Fruit fly (Drosophila melanogaster) whole organism, embryonic: Measurements from ENCODE around the gene Zaf1.

Experiments
- ATbp ChIP-seq: fragments of 200-800 bp; sonication (Bioruptor generic); optimal IDR thresholded peaks from 2 replicates; lab custom pipeline; 2017; ENCODE audit warnings: missing biosample characterization, mild to moderate bottlenecking, missing genetic modification characterization, missing genetic modification reagents
- Abd-B ChIP-seq: fragments of 200-800 bp; sonication (Bioruptor generic); optimal IDR thresholded peaks from 2 replicates; lab custom pipeline; 2018; ENCODE audit warnings: missing biosample characterization, mild to moderate bottlenecking, missing genetic modification characterization, moderate library complexity
- CG10209 ChIP-seq: fragments of 200-800 bp; sonication (Bioruptor generic); optimal IDR thresholded peaks from 3 replicates; lab custom pipeline; 2017; ENCODE audit warnings: missing biosample characterization, mild to moderate bottlenecking, missing genetic modification characterization, missing genetic modification reagents
- CG10274 ChIP-seq: fragments of 200-800 bp; sonication (Bioruptor generic); optimal IDR thresholded peaks from 3 replicates; lab custom pipeline; 2017; ENCODE audit warnings: missing biosample characterization, mild to moderate bottlenecking, missing genetic modification characterization
- CG11456 ChIP-seq: fragments of 200-800 bp; sonication (Bioruptor generic); IDR thresholded peaks from 3 replicates; pipeline ENCODE4 v1.3.6; 2022; ENCODE audit warnings: missing biosample characterization, missing genetic modification characterization
- CG12744 ChIP-seq: fragments of 200-800 bp; sonication (Bioruptor generic); optimal IDR thresholded peaks from 2 replicates; lab custom pipeline; 2016; ENCODE audit warnings: missing biosample characterization, missing genetic modification characterization
- CG12942 ChIP-seq: fragments of 200-800 bp; sonication (Bioruptor generic); optimal IDR thresholded peaks from 3 replicates; lab custom pipeline; 2016; ENCODE audit warnings: missing biosample characterization, missing genetic modification characterization
- CG13287 ChIP-seq: fragments of 200-800 bp; sonication (Bioruptor generic); IDR thresholded peaks from 2 replicates; pipeline ENCODE4 v1.3.6; 2022; ENCODE audit warnings: missing biosample characterization, missing genetic modification characterization; ENCODE audit not compliant: partially characterized antibody
- CG18476 ChIP-seq: fragments of 200-800 bp; sonication (Bioruptor generic); optimal IDR thresholded peaks from 2 replicates; lab custom pipeline; 2016; ENCODE audit warnings: missing biosample characterization, mild to moderate bottlenecking, missing genetic modification characterization
- CG3065 ChIP-seq: fragments of 200-800 bp; sonication (Bioruptor generic); optimal IDR thresholded peaks from 2 replicates; lab custom pipeline; 2016; ENCODE audit warnings: missing biosample characterization, missing genetic modification characterization
- CG32532 ChIP-seq: fragments of 200-800 bp; sonication (Bioruptor generic); IDR thresholded peaks from 2 replicates; pipeline ENCODE4 v1.3.6; 2022; ENCODE audit warnings: missing biosample characterization, missing genetic modification characterization
- CG32772 ChIP-seq: fragments of 200-800 bp; sonication (Bioruptor generic); IDR thresholded peaks from 2 replicates; pipeline ENCODE4 v1.3.6; 2022; ENCODE audit warnings: missing biosample characterization, missing genetic modification characterization
- CG4282 ChIP-seq: fragments of 200-800 bp; sonication (Bioruptor generic); optimal IDR thresholded peaks from 2 replicates; lab custom pipeline; 2016; ENCODE audit warnings: missing biosample characterization, missing genetic modification characterization
- CG5180 ChIP-seq: fragments of 200-800 bp; sonication (Bioruptor generic); optimal IDR thresholded peaks from 3 replicates; lab custom pipeline; 2017; ENCODE audit warnings: missing biosample characterization, missing genetic modification characterization, mild to moderate bottlenecking, moderate library complexity, missing genetic modification reagents
- CG5953 ChIP-seq: fragments of 200-800 bp; sonication (Bioruptor generic); IDR thresholded peaks from 2 replicates; pipeline ENCODE4 v1.3.6; 2022; ENCODE audit warnings: missing biosample characterization, missing genetic modification characterization
- CG8290 ChIP-seq, 3 experiments: fragments of 200-800 bp; sonication (Bioruptor generic); optimal IDR thresholded peaks; 2 replicates each; lab custom pipeline; 2016 to 2019; ENCODE audit warnings: missing biosample characterization in 3 of 3, missing genetic modification characterization in 3 of 3, mild to moderate bottlenecking in 2 of 3, moderate library complexity in 1 of 3
- CG9215 ChIP-seq: fragments of 200-800 bp; sonication (Bioruptor generic); IDR thresholded peaks from 2 replicates; pipeline ENCODE4 v1.3.6; 2022; ENCODE audit warnings: missing biosample characterization, missing genetic modification characterization
- CG9797 ChIP-seq: fragments of 200-800 bp; sonication (Bioruptor generic); optimal IDR thresholded peaks from 3 replicates; lab custom pipeline; 2018; ENCODE audit warnings: missing biosample characterization, mild to moderate bottlenecking, missing genetic modification characterization
- CG9876 ChIP-seq: fragments of 200-800 bp; sonication (Bioruptor generic); optimal IDR thresholded peaks from 2 replicates; lab custom pipeline; 2016; ENCODE audit warnings: missing biosample characterization, missing genetic modification characterization
- CkIIα-i1 ChIP-seq: fragments of 200-800 bp; sonication (Bioruptor generic); IDR thresholded peaks from 2 replicates; pipeline ENCODE4 v1.3.6; 2022; ENCODE audit warnings: missing biosample characterization, missing genetic modification characterization
- D19B ChIP-seq: fragments of 200-800 bp; sonication (Bioruptor generic); optimal IDR thresholded peaks from 2 replicates; lab custom pipeline; 2017; ENCODE audit warnings: missing biosample characterization, mild to moderate bottlenecking, missing genetic modification characterization
- Dfd ChIP-seq, 2 experiments: fragments of >200 bp; optimal IDR thresholded peaks; 2 replicates each; lab custom pipeline; 2017; ENCODE audit warnings: missing biosample characterization in 2 of 2, missing genetic modification characterization in 2 of 2
- Dp ChIP-seq: fragments of 200-800 bp; sonication (Bioruptor generic); optimal IDR thresholded peaks from 2 replicates; lab custom pipeline; 2018; ENCODE audit warnings: missing biosample characterization, mild to moderate bottlenecking, missing genetic modification characterization, moderate library complexity
- Eip74EF ChIP-seq, 2 experiments: fragments of 200-800 bp in 1 of 2; fragments of >200 bp in 1 of 2; sonication (Bioruptor generic) in 1 of 2; optimal IDR thresholded peaks; 2 replicates each; lab custom pipeline; 2017 to 2019; ENCODE audit warnings: missing biosample characterization in 2 of 2, missing genetic modification characterization in 2 of 2, mild to moderate bottlenecking in 1 of 2, moderate library complexity in 1 of 2
- Ets97D ChIP-seq: fragments of 200-800 bp; sonication (Bioruptor generic); optimal IDR thresholded peaks from 3 replicates; lab custom pipeline; 2016; ENCODE audit warnings: missing biosample characterization, missing genetic modification characterization
- Lhr ChIP-seq: fragments of 200-800 bp; sonication (Bioruptor generic); optimal IDR thresholded peaks from 3 replicates; lab custom pipeline; 2017; ENCODE audit warnings: mild to moderate bottlenecking, missing biosample characterization, missing genetic modification reagents, missing genetic modification characterization
- Nf-YA ChIP-seq: fragments of 200-800 bp; sonication (Bioruptor generic); IDR thresholded peaks from 2 replicates; pipeline ENCODE4 v1.3.6; 2022; ENCODE audit warnings: missing biosample characterization, missing genetic modification characterization
- Xbp1 ChIP-seq: fragments of 200-800 bp; sonication (Bioruptor generic); optimal IDR thresholded peaks from 3 replicates; lab custom pipeline; 2016; ENCODE audit warnings: missing biosample characterization, mild to moderate bottlenecking, missing genetic modification characterization
- ab ChIP-seq: fragments of 200-800 bp; sonication (Bioruptor generic); optimal IDR thresholded peaks from 2 replicates; lab custom pipeline; 2016; ENCODE audit warnings: missing biosample characterization, missing genetic modification characterization
- al ChIP-seq: fragments of 200-800 bp; sonication (Bioruptor generic); IDR thresholded peaks from 2 replicates; pipeline ENCODE4 v1.3.6; 2022; ENCODE audit warnings: missing biosample characterization, missing genetic modification characterization
- ato ChIP-seq: fragments of 200-800 bp; sonication (Bioruptor generic); IDR thresholded peaks from 2 replicates; pipeline ENCODE4 v1.3.6; 2022; ENCODE audit warnings: missing biosample characterization, missing genetic modification characterization; ENCODE audit not compliant: partially characterized antibody
- chn ChIP-seq: fragments of 200-800 bp; sonication (Bioruptor generic); optimal IDR thresholded peaks from 2 replicates; lab custom pipeline; 2016; ENCODE audit warnings: missing biosample characterization, missing genetic modification characterization
- crc ChIP-seq: fragments of 200-800 bp; sonication (Bioruptor generic); optimal IDR thresholded peaks from 2 replicates; lab custom pipeline; 2016; ENCODE audit warnings: missing biosample characterization, missing genetic modification characterization
- fd64A ChIP-seq: fragments of 200-800 bp; sonication (Bioruptor generic); optimal IDR thresholded peaks from 3 replicates; lab custom pipeline; 2018; ENCODE audit warnings: missing biosample characterization, mild to moderate bottlenecking, missing genetic modification characterization
- gem ChIP-seq: fragments of 200-800 bp; sonication (Bioruptor generic); optimal IDR thresholded peaks from 2 replicates; lab custom pipeline; 2019; ENCODE audit warnings: missing biosample characterization, mild to moderate bottlenecking, missing genetic modification characterization, moderate library complexity
- gro ChIP-seq: fragments of 200-800 bp; sonication (Bioruptor generic); optimal IDR thresholded peaks from 2 replicates; lab custom pipeline; 2016; ENCODE audit warnings: missing biosample characterization, missing genetic modification characterization
- gsb-n ChIP-seq: fragments of 200-800 bp; sonication (Bioruptor generic); optimal IDR thresholded peaks from 3 replicates; lab custom pipeline; 2018; ENCODE audit warnings: missing biosample characterization, mild to moderate bottlenecking, missing genetic modification characterization
- jigr1 ChIP-seq: fragments of 200-800 bp; sonication (Bioruptor generic); IDR thresholded peaks from 3 replicates; pipeline ENCODE4 v1.3.6; 2022; ENCODE audit warnings: missing biosample characterization, missing genetic modification characterization
- kay ChIP-seq: fragments of 200-800 bp; sonication (Bioruptor generic); optimal IDR thresholded peaks from 2 replicates; lab custom pipeline; 2016; ENCODE audit warnings: missing biosample characterization, missing genetic modification characterization
- ken ChIP-seq: fragments of 200-800 bp; sonication (Bioruptor generic); IDR thresholded peaks from 3 replicates; pipeline ENCODE4 v1.3.6; 2022; ENCODE audit warnings: missing biosample characterization, missing genetic modification characterization
- mirr ChIP-seq: fragments of 200-800 bp; sonication (Bioruptor generic); optimal IDR thresholded peaks from 3 replicates; lab custom pipeline; 2018; ENCODE audit warnings: missing biosample characterization, mild to moderate bottlenecking, missing genetic modification characterization
- onecut ChIP-seq: fragments of 200-800 bp; sonication (Bioruptor generic); IDR thresholded peaks from 2 replicates; pipeline ENCODE4 v1.3.6; 2022; ENCODE audit warnings: missing biosample characterization, missing genetic modification characterization
- otp ChIP-seq: fragments of 200-800 bp; sonication (Bioruptor generic); IDR thresholded peaks from 3 replicates; pipeline ENCODE4, ENCODE4 v1.3.6; 2022; ENCODE audit warnings: missing biosample characterization, missing genetic modification characterization
- pfk ChIP-seq: fragments of 200-800 bp; sonication (Bioruptor generic); optimal IDR thresholded peaks from 2 replicates; lab custom pipeline; 2018; ENCODE audit warnings: missing biosample characterization, mild to moderate bottlenecking, missing genetic modification characterization, moderate library complexity
- pita ChIP-seq: fragments of 200-800 bp; sonication (Bioruptor generic); optimal IDR thresholded peaks from 2 replicates; lab custom pipeline; 2017; ENCODE audit warnings: missing biosample characterization, mild to moderate bottlenecking, missing genetic modification characterization
- sens-2 ChIP-seq: fragments of 200-800 bp; sonication (Bioruptor generic); IDR thresholded peaks from 2 replicates; pipeline ENCODE4 v1.3.6; 2022; ENCODE audit warnings: missing biosample characterization, missing genetic modification characterization
- sqz ChIP-seq: fragments of 200-800 bp; sonication (Bioruptor generic); optimal IDR thresholded peaks from 3 replicates; lab custom pipeline; 2018; ENCODE audit warnings: missing biosample characterization, mild to moderate bottlenecking, missing genetic modification characterization
- unpg ChIP-seq: fragments of 200-800 bp; sonication (Bioruptor generic); optimal IDR thresholded peaks from 3 replicates; lab custom pipeline; 2018; ENCODE audit warnings: missing biosample characterization, mild to moderate bottlenecking, missing genetic modification characterization, moderate library complexity
- wdn ChIP-seq: fragments of 200-800 bp; sonication (Bioruptor generic); IDR thresholded peaks from 2 replicates; pipeline ENCODE4 v1.3.6; 2022; ENCODE audit warnings: missing biosample characterization, missing genetic modification characterization

Gene Zaf1

DNA sequence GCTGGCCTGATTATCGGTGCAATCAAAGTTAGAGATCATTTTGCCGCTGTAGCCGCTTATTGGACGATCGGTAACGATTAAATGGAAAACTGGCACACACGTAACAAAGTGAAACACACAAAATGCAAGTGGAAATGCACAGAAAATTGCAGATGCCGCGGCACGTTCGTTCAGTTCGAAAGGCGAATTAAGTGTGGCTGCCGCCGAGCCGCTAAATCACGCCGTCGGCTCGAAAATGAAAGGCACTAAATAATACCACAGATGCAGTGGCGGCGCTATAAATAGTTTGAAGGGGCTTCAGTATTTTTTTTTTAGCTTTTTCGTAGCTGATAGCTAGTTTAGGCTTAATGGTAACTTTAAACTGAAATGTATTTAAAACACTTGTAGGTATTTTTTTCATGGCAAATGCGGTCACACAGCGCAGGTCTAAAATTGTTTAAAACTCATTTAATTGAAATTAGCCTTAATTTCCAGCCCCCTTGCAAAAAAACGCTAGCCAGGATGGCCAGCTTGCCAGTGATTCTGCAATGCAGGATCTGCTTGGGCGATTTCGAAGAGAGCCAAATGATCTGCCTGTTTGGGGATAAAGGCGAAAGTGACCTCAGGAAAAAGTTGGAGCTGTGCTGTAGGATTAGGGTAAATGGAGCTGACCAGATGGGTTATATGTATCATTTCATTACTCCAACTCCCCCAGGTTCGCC is 5.6 kb downstream of the Zaf1 start, which contains the start of the genes Jupiter and CG14710 (continued):
- TF ChIP-seq Ets97D (GFP tag; lab: Kevin White, UChicago) (peak; percentile 93), gsb-n (tag; lab: Kevin White, UChicago) (no peak), CG9215 (GFP tag; lab: Robert Waterston, UW) (peak; percentile 63), Eip74EF (GFP tag; optimal IDR thresholded peaks at IDR 0.05; lab: Kevin White, UChicago) (no peak), CG32532 (GFP tag; lab: Robert Waterston, UW) (peak; percentile 81), CkIIα-i1 (no peak), Nf-YA (GFP tag; lab: Robert Waterston, UW) (no peak), CG13287 (GFP tag; lab: Robert Waterston, UW) (peak; percentile 57; the same call in 1 of the 2 replicates), ab (peak; percentile 31), CG4282 (GFP tag; lab: Kevin White, UChicago) (peak; percentile 15), gem (tag; lab: Kevin White, UChicago) (peak; percentile 74), CG5953 (GFP tag; lab: Robert Waterston, UW) (no peak), CG8290 (GFP tag; optimal IDR thresholded peaks at IDR 0.05; lab: Kevin White, UChicago) (peak; percentile 68), CG8290 (tag; optimal IDR thresholded peaks at IDR 0.05; lab: Kevin White, UChicago) (peak in 1 of 2 experiments; percentile 70), ATbp (GFP tag; lab: Kevin White, UChicago) (no peak), Abd-B (GFP tag; lab: Kevin White, UChicago) (peak; percentile 48), al (GFP tag; lab: Robert Waterston, UW) (peak; percentile 50; the same call in 1 of the 2 replicates), D19B (GFP tag; lab: Kevin White, UChicago) (no peak), otp (GFP tag; lab: Robert Waterston, UW) (peak; percentile 60; the same call in 2 of the 3 replicates), chn (peak; percentile 83), CG12744 (GFP tag; lab: Kevin White, UChicago) (peak; percentile 58), CG11456 (GFP tag; lab: Robert Waterston, UW) (peak; percentile 84), CG9797 (GFP tag; lab: Kevin White, UChicago) (peak; percentile 100), unpg (peak; percentile 53), CG5180 (GFP tag; lab: Kevin White, UChicago) (no peak), fd64A (GFP tag; lab: Kevin White, UChicago) (no peak), Dfd (GFP tag; optimal IDR thresholded peaks at IDR 0.05; lab: Kevin White, UChicago) (no peak), CG10209 (GFP tag; lab: Kevin White, UChicago) (peak; percentile 46), Xbp1 (GFP tag; lab: Kevin White, UChicago) (peak; percentile 86), pfk (peak; percentile 39), ato (GFP tag; lab: Robert Waterston, UW) (no peak), onecut (GFP tag; lab: Robert Waterston, UW) (peak; percentile 11; the same call in 1 of the 2 replicates), wdn (0 out of 2 replicates have a peak, but pooled peaks have one; percentile 37), ken (peak; percentile 86), CG12942 (GFP tag; lab: Kevin White, UChicago) (peak; percentile 63), Lhr (GFP tag; lab: Kevin White, UChicago) (peak; percentile 95), sens-2 (GFP tag; lab: Robert Waterston, UW) (0 out of 2 replicates have a peak, but pooled peaks have one; percentile 36), pita (GFP tag; lab: Kevin White, UChicago) (no peak), sqz (GFP tag; lab: Kevin White, UChicago) (no peak), mirr (GFP tag; lab: Kevin White, UChicago) (peak; percentile 26), CG3065 (GFP tag; lab: Kevin White, UChicago) (peak; percentile 18), CG18476 (no peak), CG9876 (GFP tag; lab: Kevin White, UChicago) (peak; percentile 71), CG32772 (GFP tag; lab: Robert Waterston, UW) (peak; percentile 68), jigr1 (peak; percentile 14; the same call in 1 of the 3 replicates), Dp (GFP tag; lab: Kevin White, UChicago) (peak; percentile 85), kay (GFP tag; lab: Kevin White, UChicago) (peak; percentile 45), crc (GFP tag; lab: Kevin White, UChicago) (no peak), gro (peak; percentile 77), CG10274 (GFP tag; lab: Kevin White, UChicago) (no peak)
